Worm (Caenorhabditis elegans): ENCODE measurements around the gene F56H9.9.

The F56H9.9 gene

DNA sequence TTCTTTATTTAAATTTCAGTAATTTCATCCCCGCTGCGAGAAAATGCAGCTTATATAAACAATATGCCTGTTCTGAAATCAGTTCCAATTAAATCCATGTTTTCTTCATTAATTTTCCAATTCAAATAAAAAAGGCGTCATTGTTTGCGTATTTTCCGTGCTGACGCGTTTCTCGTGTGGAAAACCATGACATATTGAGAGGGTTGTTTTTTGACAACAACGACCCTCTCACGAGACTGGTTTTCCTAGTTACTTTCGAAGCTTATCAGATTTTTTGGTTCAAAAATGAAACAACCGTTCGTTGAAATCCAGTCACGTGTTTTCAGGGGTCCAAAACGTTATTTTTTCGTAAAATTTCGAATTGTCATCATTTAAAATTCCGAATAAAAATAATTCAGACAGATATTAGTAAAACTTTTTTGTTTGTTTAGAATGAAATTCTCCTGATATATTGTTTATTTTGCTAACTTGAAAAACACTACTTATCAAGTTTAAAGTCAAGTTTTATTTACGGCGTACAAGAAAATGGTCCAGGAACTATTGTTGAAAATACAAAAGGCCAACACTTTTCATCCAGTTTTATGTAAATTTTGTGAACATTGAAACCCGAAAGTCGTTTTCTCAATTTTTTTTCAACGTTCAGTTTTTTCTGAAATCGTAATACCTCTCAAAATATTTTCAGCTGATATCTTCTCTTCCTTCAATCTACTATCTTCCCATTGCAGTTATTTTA, 24.6 kb downstream of the F56H9.9 start, which contains the start of gene C14C10.5:
TSS of gene C14C10.5 (plus strand) at position 683 of the 733 bp plus-strand sequence.
- TF ChIP-seq mep-1 (tag; optimal IDR thresholded peaks at IDR 0.05) (peak; percentile 1), mab-5 (tag; optimal IDR thresholded peaks at IDR 0.05) (no peak)

- TF ChIP-seq cnd-1 (tag; optimal IDR thresholded peaks at IDR 0.05) = no peak
- no peak for TF ChIP-seq unc-62 (GFP tag; optimal IDR thresholded peaks at IDR 0.05)
- no peak for TF ChIP-seq zip-8 (tag; optimal IDR thresholded peaks at IDR 0.05)
Observed at ce11 chrV:12599110-12599509, 25.2 kb downstream of the F56H9.9 start, which contains the start of the genes C14C10.10 and ril-2. C14C10.10 (minus strand) TSS chrV:12599128. ril-2 (minus strand) TSS chrV:12599157.

ce11 chrV:12596795-12597194, 27.5 kb downstream of the F56H9.9 start:
- TF ChIP-seq nhr-12 (tag; optimal IDR thresholded peaks at IDR 0.05) (no peak), unc-120 (tag; optimal IDR thresholded peaks at IDR 0.05; ENCODE audit: poor library complexity, severe bottlenecking) (peak; percentile 42), zip-8 (tag; optimal IDR thresholded peaks at IDR 0.05) (no peak), mls-2 (tag; optimal IDR thresholded peaks at IDR 0.05) (peak; percentile 87), sptf-1 (tag; optimal IDR thresholded peaks at IDR 0.05) (peak; percentile 85), ceh-43 (GFP tag; optimal IDR thresholded peaks at IDR 0.05) (peak; percentile 59), M03D4.4 (tag; optimal IDR thresholded peaks at IDR 0.05) (peak; percentile 84), ces-1 (GFP tag; optimal IDR thresholded peaks at IDR 0.05) (no peak), nhr-28 (tag; optimal IDR thresholded peaks at IDR 0.05) (no peak), tbx-8 (GFP tag; optimal IDR thresholded peaks at IDR 0.05) (peak; percentile 69), drap-1 (GFP tag; optimal IDR thresholded peaks at IDR 0.05) (peak; percentile 83), ham-2 (GFP tag; optimal IDR thresholded peaks at IDR 0.05) (peak; percentile 63), elt-1 (tag; optimal IDR thresholded peaks at IDR 0.05; ENCODE audit: borderline replicate concordance, insufficient read depth) (no peak), lin-32 (GFP tag; optimal IDR thresholded peaks at IDR 0.05) (peak; percentile 48), lin-13 (tag; optimal IDR thresholded peaks at IDR 0.05) (peak; percentile 25), ceh-83 (GFP tag; optimal IDR thresholded peaks at IDR 0.05) (peak; percentile 82), bed-3 (GFP tag; optimal IDR thresholded peaks at IDR 0.05) (peak; percentile 64), hlh-1 (tag; optimal IDR thresholded peaks at IDR 0.05) (peak; percentile 53), lsy-2 (tag; optimal IDR thresholded peaks at IDR 0.05) (peak; percentile 42), cnd-1 (tag; optimal IDR thresholded peaks at IDR 0.05) (peak; percentile 78), blmp-1 (tag; optimal IDR thresholded peaks at IDR 0.05) (no peak), pha-4 (tag; optimal IDR thresholded peaks at IDR 0.05) (peak; percentile 63), sem-2 (GFP tag; optimal IDR thresholded peaks at IDR 0.05) (peak; percentile 67)

- no peak for TF ChIP-seq tbx-8 (GFP tag; optimal IDR thresholded peaks at IDR 0.05)
- no peak for TF ChIP-seq nhr-12 (tag; optimal IDR thresholded peaks at IDR 0.05)
- no peak for TF ChIP-seq elt-3 (tag; optimal IDR thresholded peaks at IDR 0.05)
- no peak for TF ChIP-seq pha-4 (tag; optimal IDR thresholded peaks at IDR 0.05)
- TF ChIP-seq flh-1 (GFP tag; optimal IDR thresholded peaks at IDR 0.05) = no peak
- TF ChIP-seq nhr-28 (tag; optimal IDR thresholded peaks at IDR 0.05) = no peak
- TF ChIP-seq unc-62 (GFP tag; optimal IDR thresholded peaks at IDR 0.05) = no peak
- TF ChIP-seq mab-5 (tag; optimal IDR thresholded peaks at IDR 0.05) = no peak
Observed at ce11 chrV:12596196-12596595, 28.1 kb downstream of the F56H9.9 start, which contains the start of gene mma-1. mma-1 (minus strand) TSS chrV:12596296.

- TF ChIP-seq mep-1 (tag; optimal IDR thresholded peaks at IDR 0.05) = no peak
- TF ChIP-seq M03D4.4 (tag; optimal IDR thresholded peaks at IDR 0.05) = no peak
Observed at ce11 chrV:12592379-12592778, 31.9 kb downstream of the F56H9.9 start, which contains the start of gene C14C10.2. C14C10.2 (minus strand) TSS chrV:12592479.

ce11 chrV:12590601-12591000, 33.7 kb downstream of the F56H9.9 start, which contains the start of gene ttr-43:
ttr-43 (minus strand) TSS chrV:12590701.
- TF ChIP-seq lin-13 (tag; optimal IDR thresholded peaks at IDR 0.05) (no peak), elt-1 (tag; optimal IDR thresholded peaks at IDR 0.05; ENCODE audit: borderline replicate concordance, insufficient read depth) (no peak), nhr-2 (tag; optimal IDR thresholded peaks at IDR 0.05) (no peak), ceh-39 (tag; optimal IDR thresholded peaks at IDR 0.05) (no peak), unc-39 (tag; optimal IDR thresholded peaks at IDR 0.05) (no peak), unc-62 (GFP tag; optimal IDR thresholded peaks at IDR 0.05) (no peak), ceh-43 (GFP tag; optimal IDR thresholded peaks at IDR 0.05) (no peak), drap-1 (GFP tag; optimal IDR thresholded peaks at IDR 0.05) (no peak), M03D4.4 (tag; optimal IDR thresholded peaks at IDR 0.05) (no peak), flh-1 (GFP tag; optimal IDR thresholded peaks at IDR 0.05) (no peak), ztf-11 (tag; optimal IDR thresholded peaks at IDR 0.05) (no peak), ceh-83 (GFP tag; optimal IDR thresholded peaks at IDR 0.05) (no peak), cnd-1 (tag; optimal IDR thresholded peaks at IDR 0.05) (no peak), lsy-2 (tag; optimal IDR thresholded peaks at IDR 0.05) (no peak), nhr-237 (tag; optimal IDR thresholded peaks at IDR 0.05) (no peak), nhr-76 (tag; optimal IDR thresholded peaks at IDR 0.05) (no peak), pha-4 (tag; optimal IDR thresholded peaks at IDR 0.05) (no peak), mls-2 (tag; optimal IDR thresholded peaks at IDR 0.05) (no peak), sptf-1 (tag; optimal IDR thresholded peaks at IDR 0.05) (no peak), unc-120 (tag; optimal IDR thresholded peaks at IDR 0.05; ENCODE audit: poor library complexity, severe bottlenecking) (no peak)
